Worm (Caenorhabditis elegans): ENCODE results near the gene E02H1.1.

ce11 chrII:9617039-9617901 lies 26.3 kb upstream of the E02H1.1 start, which contains the start of gene hal-3:
- no peak for TF ChIP-seq dao-5 (tag; optimal IDR thresholded peaks at IDR 0.05)
- peak; percentile 16 for TF ChIP-seq W03F9.2 (tag; optimal IDR thresholded peaks at IDR 0.05)
- no peak for TF ChIP-seq him-1 (tag; optimal IDR thresholded peaks at IDR 0.05)

Measured in whole organism, L4/young adult.